Worm (Caenorhabditis elegans) whole organism, L3 larva: ENCODE results near the gene Y50D4A.10.

Experiments
- ceh-28 ChIP-seq: fragments of 150-350 bp; optimal IDR thresholded peaks from 2 replicates; lab custom pipeline; 2014; ENCODE audit warnings: missing biosample characterization, missing genetic modification reagents, missing genetic modification characterization
- egl-27 ChIP-seq: sonication (generic microtip); optimal IDR thresholded peaks from 4 replicates; lab custom pipeline; 2017; ENCODE audit warnings: missing biosample characterization, missing genetic modification reagents, missing genetic modification characterization
- fkh-10 ChIP-seq: sonication (generic microtip); optimal IDR thresholded peaks from 2 replicates; lab custom pipeline; 2017; ENCODE audit warnings: missing biosample characterization, missing genetic modification reagents, missing genetic modification characterization
- zag-1 ChIP-seq: fragments of 150-350 bp; optimal IDR thresholded peaks from 2 replicates; lab custom pipeline; 2014; ENCODE audit warnings: missing biosample characterization, missing genetic modification characterization

- no peak for TF ChIP-seq egl-27 (tag; lab: Kevin White, UChicago)
- no peak for TF ChIP-seq fkh-10 (GFP tag; lab: Kevin White, UChicago)
- TF ChIP-seq ceh-28 (tag; lab: Kevin White, UChicago), result no peak
- TF ChIP-seq zag-1 (tag; lab: Kevin White, UChicago), result no peak
Measured at ce11 chrV:1262036-1262435, 41.7 kb upstream of the Y50D4A.10 start.
